Worm (Caenorhabditis elegans) whole organism, L1 larva: ENCODE data around the gene pho-8.

Experiments
- egl-27 ChIP-seq, 2 experiments: fragments of 150-350 bp in 1 of 2; sonication (generic microtip); optimal IDR thresholded peaks; 3 replicates each; lab custom pipeline; 2017 to 2018; ENCODE audit warnings: missing biosample characterization in 2 of 2, missing genetic modification characterization in 2 of 2, missing genetic modification reagents in 2 of 2
- nhr-28 ChIP-seq: fragments of 150-350 bp; optimal IDR thresholded peaks from 2 replicates; lab custom pipeline; 2014; ENCODE audit warnings: missing biosample characterization, missing genetic modification characterization
- pqm-1 ChIP-seq: sonication (generic microtip); optimal IDR thresholded peaks from 3 replicates; lab custom pipeline; 2017; ENCODE audit warnings: missing biosample characterization, missing genetic modification characterization

DNA sequence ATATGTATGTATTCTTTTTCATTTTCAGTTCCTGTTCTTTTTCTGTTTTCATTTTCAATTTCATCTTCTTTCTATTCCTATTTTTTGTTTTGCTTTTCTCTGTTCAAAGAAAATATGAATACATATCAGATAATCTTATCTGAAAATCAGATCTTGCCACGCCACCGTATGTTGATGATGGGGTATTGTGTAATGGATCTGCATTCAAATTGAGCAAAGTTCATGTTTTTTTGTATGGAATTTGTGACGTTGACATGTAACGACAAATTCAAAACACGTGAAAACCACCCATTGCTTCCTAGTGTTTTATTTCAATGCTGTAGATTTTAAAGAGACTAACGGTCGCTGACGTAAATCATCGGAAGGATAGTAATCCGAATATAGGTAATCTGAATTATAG is 24.9 kb downstream of the pho-8 start:
- TF ChIP-seq egl-27 (tag; optimal IDR thresholded peaks at IDR 0.05; lab: Kevin White, UChicago) (no peak), pqm-1 (tag; lab: Kevin White, UChicago) (no peak), nhr-28 (tag; lab: Kevin White, UChicago) (no peak)
